Worm (Caenorhabditis elegans): ENCODE data around the gene K02E2.6.

ce11 chrV:20347625-20348024, 32.7 kb upstream of the K02E2.6 start:
- TF ChIP-seq jun-1 (tag; optimal IDR thresholded peaks at IDR 0.05) (no peak), blmp-1 (tag; optimal IDR thresholded peaks at IDR 0.05) (no peak), nhr-237 (tag; optimal IDR thresholded peaks at IDR 0.05) (no peak), nhr-77 (tag; optimal IDR thresholded peaks at IDR 0.05) (no peak), elt-2 (tag; optimal IDR thresholded peaks at IDR 0.05) (no peak), fkh-10 (GFP tag; optimal IDR thresholded peaks at IDR 0.05) (no peak), ama-1 (optimal IDR thresholded peaks at IDR 0.05) (no peak)

Measured in whole organism, L1 larva.